Fruit fly (Drosophila melanogaster) whole organism, embryonic: ENCODE data around the gene HP5.
A peak's percentile ranks its signal among the peaks of the same experiment; 100 is the strongest.

Experiments
- C15 ChIP-seq: fragments of 200-800 bp; sonication (Bioruptor generic); IDR thresholded peaks from 3 replicates; pipeline ENCODE4 v1.3.6; 2022; ENCODE audit warnings: missing biosample characterization, missing genetic modification characterization
- CG10654 ChIP-seq: fragments of 200-800 bp; sonication (Bioruptor generic); optimal IDR thresholded peaks from 2 replicates; lab custom pipeline; 2016; ENCODE audit warnings: missing biosample characterization, missing genetic modification characterization
- CG12236 ChIP-seq: fragments of 200-800 bp; sonication (Bioruptor generic); optimal IDR thresholded peaks from 2 replicates; lab custom pipeline; 2016; ENCODE audit warnings: missing biosample characterization, missing genetic modification characterization
- CG13624 ChIP-seq: fragments of 200-800 bp; sonication (Bioruptor generic); optimal IDR thresholded peaks from 2 replicates; lab custom pipeline; 2016; ENCODE audit warnings: missing biosample characterization, missing genetic modification characterization
- CG17385 ChIP-seq: fragments of 200-800 bp; sonication (Bioruptor generic); optimal IDR thresholded peaks from 3 replicates; lab custom pipeline; 2018; ENCODE audit warnings: missing biosample characterization, mild to moderate bottlenecking, missing genetic modification characterization
- CG17612 ChIP-seq: fragments of 200-800 bp; sonication (Bioruptor generic); IDR thresholded peaks from 2 replicates; pipeline ENCODE4 v1.3.6; 2022; ENCODE audit warnings: missing biosample characterization, missing genetic modification characterization
- CG17829 ChIP-seq: fragments of 200-800 bp; optimal IDR thresholded peaks from 2 replicates; lab custom pipeline; 2019; ENCODE audit warnings: missing biosample characterization, mild to moderate bottlenecking, missing genetic modification characterization, moderate library complexity
- CG18011 ChIP-seq: fragments of 200-800 bp; sonication (Bioruptor generic); optimal IDR thresholded peaks from 2 replicates; lab custom pipeline; 2017; ENCODE audit warnings: missing biosample characterization, missing genetic modification characterization, mild to moderate bottlenecking, moderate library complexity, missing genotype
- CG18262 ChIP-seq: fragments of 200-800 bp; optimal IDR thresholded peaks from 3 replicates; lab custom pipeline; 2019; ENCODE audit warnings: missing biosample characterization, mild to moderate bottlenecking, missing genetic modification characterization, moderate library complexity
- CG18599 ChIP-seq: fragments of 200-800 bp; sonication (Bioruptor generic); optimal IDR thresholded peaks from 3 replicates; lab custom pipeline; 2017; ENCODE audit warnings: missing biosample characterization, missing genetic modification characterization, mild to moderate bottlenecking, moderate library complexity, missing genetic modification reagents
- CG18619 ChIP-seq: fragments of 200-800 bp; sonication (Bioruptor generic); optimal IDR thresholded peaks from 3 replicates; lab custom pipeline; 2017; ENCODE audit warnings: missing biosample characterization, mild to moderate bottlenecking, missing genetic modification characterization
- CG2120 ChIP-seq: fragments of 200-800 bp; sonication (Bioruptor generic); optimal IDR thresholded peaks from 3 replicates; lab custom pipeline; 2016; ENCODE audit warnings: missing biosample characterization, missing genetic modification characterization
- CG2129 ChIP-seq: fragments of 200-800 bp; sonication (Bioruptor generic); IDR thresholded peaks from 2 replicates; pipeline ENCODE4 v1.3.6; 2022; ENCODE audit warnings: missing biosample characterization, missing genetic modification characterization; ENCODE audit not compliant: partially characterized antibody
- CG2678 ChIP-seq: fragments of 200-800 bp; sonication (Bioruptor generic); optimal IDR thresholded peaks from 3 replicates; lab custom pipeline; 2019; ENCODE audit warnings: missing biosample characterization, mild to moderate bottlenecking, missing genetic modification characterization, moderate library complexity
- CG31441 ChIP-seq: fragments of 200-800 bp; sonication (Bioruptor generic); IDR thresholded peaks from 2 replicates; pipeline ENCODE4 v1.3.6; 2022; ENCODE audit warnings: missing biosample characterization, missing genetic modification characterization
- CG34422 ChIP-seq: fragments of 200-800 bp; sonication (Bioruptor generic); IDR thresholded peaks from 3 replicates; pipeline ENCODE4 v1.3.6; 2022; ENCODE audit warnings: missing biosample characterization, missing genetic modification characterization
- CG43689 ChIP-seq: fragments of 200-800 bp; sonication (Bioruptor generic); IDR thresholded peaks from 2 replicates; pipeline ENCODE4 v1.3.6; 2022; ENCODE audit warnings: missing biosample characterization, missing genetic modification characterization
- CG4820 ChIP-seq: fragments of 200-800 bp; sonication (Bioruptor generic); optimal IDR thresholded peaks from 3 replicates; lab custom pipeline; 2016; ENCODE audit warnings: missing biosample characterization, missing genetic modification characterization
- CG5180 ChIP-seq: fragments of 200-800 bp; sonication (Bioruptor generic); optimal IDR thresholded peaks from 3 replicates; lab custom pipeline; 2017; ENCODE audit warnings: missing biosample characterization, missing genetic modification characterization, mild to moderate bottlenecking, moderate library complexity, missing genetic modification reagents
- CG6813 ChIP-seq: fragments of 200-800 bp; sonication (Bioruptor generic); optimal IDR thresholded peaks from 2 replicates; lab custom pipeline; 2017; ENCODE audit warnings: missing biosample characterization, missing genetic modification characterization, mild to moderate bottlenecking, moderate library complexity, missing genetic modification reagents
- CG7271 ChIP-seq: fragments of 200-800 bp; sonication (Bioruptor generic); optimal IDR thresholded peaks from 2 replicates; lab custom pipeline; 2018; ENCODE audit warnings: missing biosample characterization, mild to moderate bottlenecking, missing genetic modification characterization, moderate library complexity
- CG8359 ChIP-seq: fragments of 200-800 bp; sonication (Bioruptor generic); optimal IDR thresholded peaks from 2 replicates; lab custom pipeline; 2017; ENCODE audit warnings: missing biosample characterization, mild to moderate bottlenecking, missing genetic modification characterization, borderline replicate concordance
- CG9932 ChIP-seq: fragments of 200-800 bp; sonication (Bioruptor generic); IDR thresholded peaks from 2 replicates; pipeline ENCODE4 v1.3.6; 2022; ENCODE audit warnings: missing biosample characterization, missing genetic modification characterization
- CoRest ChIP-seq: fragments of 200-800 bp; sonication (Bioruptor generic); optimal IDR thresholded peaks from 3 replicates; lab custom pipeline; 2018; ENCODE audit warnings: missing biosample characterization, mild to moderate bottlenecking, missing genetic modification characterization, moderate library complexity
- Eip74EF ChIP-seq, 2 experiments: fragments of 200-800 bp in 1 of 2; fragments of >200 bp in 1 of 2; sonication (Bioruptor generic) in 1 of 2; optimal IDR thresholded peaks; 2 replicates each; lab custom pipeline; 2017 to 2019; ENCODE audit warnings: missing biosample characterization in 2 of 2, missing genetic modification characterization in 2 of 2, mild to moderate bottlenecking in 1 of 2, moderate library complexity in 1 of 2
- Fer3 ChIP-seq: fragments of 200-800 bp; sonication (Bioruptor generic); optimal IDR thresholded peaks from 2 replicates; lab custom pipeline; 2018; ENCODE audit warnings: missing biosample characterization, mild to moderate bottlenecking, missing genetic modification characterization, moderate library complexity
- Ravus ChIP-seq: fragments of 200-800 bp; sonication (Bioruptor generic); IDR thresholded peaks from 2 replicates; pipeline ENCODE4 v1.3.6; 2022; ENCODE audit warnings: missing biosample characterization, missing genetic modification characterization
- abd-A ChIP-seq: fragments of 200-800 bp; sonication (Bioruptor generic); optimal IDR thresholded peaks from 3 replicates; lab custom pipeline; 2019; ENCODE audit warnings: missing biosample characterization, mild to moderate bottlenecking, missing genetic modification characterization, moderate library complexity
- amos ChIP-seq: fragments of 200-800 bp; sonication (Bioruptor generic); IDR thresholded peaks from 2 replicates; pipeline ENCODE4 v1.3.6; 2022; ENCODE audit warnings: missing biosample characterization, missing genetic modification characterization; ENCODE audit not compliant: partially characterized antibody
- ara ChIP-seq: fragments of 200-800 bp; sonication (Bioruptor generic); IDR thresholded peaks from 2 replicates; pipeline ENCODE4 v1.3.6; 2022; ENCODE audit warnings: missing biosample characterization, missing genetic modification characterization
- az2 ChIP-seq: fragments of 200-800 bp; sonication (Bioruptor generic); optimal IDR thresholded peaks from 3 replicates; lab custom pipeline; 2016; ENCODE audit warnings: missing biosample characterization, missing genetic modification characterization
- bsh ChIP-seq, 2 experiments: fragments of 200-800 bp; sonication (Bioruptor generic); optimal IDR thresholded peaks; 2 replicates each; lab custom pipeline; 2017 to 2018; ENCODE audit warnings: mild to moderate bottlenecking in 2 of 2, missing biosample characterization in 2 of 2, missing genetic modification characterization in 2 of 2, moderate library complexity in 1 of 2
- croc ChIP-seq: fragments of 200-800 bp; sonication (Bioruptor generic); conservative IDR thresholded peaks from 3 replicates; pipeline ENCODE4 v1.3.6; 2022; ENCODE audit warnings: missing biosample characterization, missing genetic modification characterization
- dati ChIP-seq: fragments of 200-800 bp; sonication (Bioruptor generic); IDR thresholded peaks from 2 replicates; pipeline ENCODE4 v1.3.6; 2022; ENCODE audit warnings: missing biosample characterization, missing genetic modification characterization
- dmrt11E ChIP-seq: fragments of 200-800 bp; sonication (Bioruptor generic); optimal IDR thresholded peaks from 3 replicates; lab custom pipeline; 2018; ENCODE audit warnings: missing biosample characterization, mild to moderate bottlenecking, missing genetic modification characterization, moderate library complexity
- dpn ChIP-seq, 2 experiments: fragments of 200-800 bp; sonication (Bioruptor generic); optimal IDR thresholded peaks; 3 replicates each; lab custom pipeline; 2016; ENCODE audit warnings: missing biosample characterization in 2 of 2, missing genetic modification characterization in 2 of 2
- esg ChIP-seq: fragments of 200-800 bp; sonication (Bioruptor generic); conservative IDR thresholded peaks from 2 replicates; pipeline ENCODE4 v1.3.6; 2022; ENCODE audit warnings: missing biosample characterization, missing genetic modification characterization
- gt ChIP-seq: fragments of 200-800 bp; sonication (Bioruptor generic); IDR thresholded peaks from 2 replicates; pipeline ENCODE4 v1.3.6; 2022; ENCODE audit warnings: missing biosample characterization, missing genetic modification characterization
- lmd ChIP-seq: fragments of 200-800 bp; sonication (Bioruptor generic); IDR thresholded peaks from 2 replicates; pipeline ENCODE4 v1.3.6; 2022; ENCODE audit warnings: missing biosample characterization, missing genetic modification characterization
- luna ChIP-seq: fragments of 200-800 bp; sonication (Bioruptor generic); optimal IDR thresholded peaks from 2 replicates; lab custom pipeline; 2016; ENCODE audit warnings: missing biosample characterization, missing genetic modification characterization
- mld ChIP-seq: fragments of 200-800 bp; sonication (Bioruptor generic); IDR thresholded peaks from 3 replicates; pipeline ENCODE4 v1.3.6; 2022; ENCODE audit warnings: missing biosample characterization, missing genetic modification characterization; ENCODE audit not compliant: partially characterized antibody
- nerfin-2 ChIP-seq: fragments of 200-800 bp; sonication (Bioruptor generic); IDR thresholded peaks from 2 replicates; pipeline ENCODE4 v1.3.6; 2022; ENCODE audit warnings: missing biosample characterization, missing genetic modification characterization; ENCODE audit not compliant: partially characterized antibody
- odd ChIP-seq: fragments of 200-800 bp; sonication (Bioruptor generic); optimal IDR thresholded peaks from 2 replicates; lab custom pipeline; 2017; ENCODE audit warnings: missing biosample characterization, mild to moderate bottlenecking, missing genetic modification characterization
- psq ChIP-seq: fragments of 200-800 bp; sonication (Bioruptor generic); optimal IDR thresholded peaks from 2 replicates; lab custom pipeline; 2017; ENCODE audit warnings: missing biosample characterization, missing genetic modification characterization
- sc ChIP-seq, 3 experiments: fragments of >200 bp in 2 of 3; fragments of 200-800 bp in 1 of 3; sonication (Bioruptor generic) in 1 of 3; optimal IDR thresholded peaks; 2 replicates in 2 of 3; 3 replicates in 1 of 3; lab custom pipeline; 2017; ENCODE audit warnings: mild to moderate bottlenecking in 1 of 3, missing biosample characterization in 1 of 3, missing genetic modification characterization in 1 of 3, missing genetic modification reagents in 1 of 3
- scrt ChIP-seq: fragments of 200-800 bp; sonication (Bioruptor generic); optimal IDR thresholded peaks from 2 replicates; lab custom pipeline; 2018; ENCODE audit warnings: missing biosample characterization, mild to moderate bottlenecking, missing genetic modification characterization, moderate library complexity
- stwl ChIP-seq: fragments of 200-800 bp; sonication (Bioruptor generic); optimal IDR thresholded peaks from 3 replicates; lab custom pipeline; 2018; ENCODE audit warnings: missing biosample characterization, mild to moderate bottlenecking, missing genetic modification characterization, moderate library complexity
- tap ChIP-seq: fragments of 200-800 bp; optimal IDR thresholded peaks from 3 replicates; lab custom pipeline; 2019; ENCODE audit warnings: missing biosample characterization, mild to moderate bottlenecking, missing genetic modification characterization, moderate library complexity
- ttk ChIP-seq: fragments of 200-800 bp; sonication (Bioruptor generic); IDR thresholded peaks from 2 replicates; pipeline ENCODE4 v2.1.2; 2022; ENCODE audit warnings: missing biosample characterization, missing genetic modification characterization

Gene HP5

DNA sequence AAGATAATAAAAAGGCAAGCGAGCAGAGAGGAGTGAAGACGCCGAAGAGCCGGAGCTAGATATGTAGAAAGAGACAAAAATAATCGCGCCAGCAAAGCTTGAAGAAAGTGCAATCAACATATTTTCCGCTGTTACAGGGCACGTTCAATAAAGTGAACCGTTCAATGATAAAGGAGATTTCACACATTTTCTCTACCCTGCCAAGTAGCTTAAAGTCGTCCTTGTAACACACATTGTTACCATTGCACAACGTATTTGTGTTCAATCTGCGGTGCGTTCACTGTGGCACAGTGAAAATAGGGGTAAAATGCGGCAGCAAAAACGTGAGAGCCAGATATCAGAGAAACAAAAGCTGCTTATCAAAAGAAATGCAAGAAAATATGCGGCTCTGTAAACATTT is 44.9 kb downstream of the HP5 start (continued):
- TF ChIP-seq lmd (GFP tag; lab: Robert Waterston, UW) (peak; percentile 51), tap (no peak), CG5180 (GFP tag; lab: Kevin White, UChicago) (no peak), CG34422 (GFP tag; lab: Robert Waterston, UW) (no peak), luna (no peak), dpn (GFP tag; optimal IDR thresholded peaks at IDR 0.05; lab: Kevin White, UChicago) (peak; percentile 33 to 57), scrt (GFP tag; lab: Kevin White, UChicago) (no peak), CG8359 (GFP tag; lab: Kevin White, UChicago) (peak; percentile 16), az2 (GFP tag; lab: Kevin White, UChicago) (peak; percentile 57), CoRest (tag; lab: Kevin White, UChicago) (no peak), ttk (GFP tag; lab: Robert Waterston, UW) (no peak), CG2678 (peak; percentile 47), C15 (GFP tag; lab: Robert Waterston, UW) (no peak), sc (optimal IDR thresholded peaks at IDR 0.05; lab: Kevin White, UChicago) (no peak), sc (GFP tag; optimal IDR thresholded peaks at IDR 0.05; lab: Kevin White, UChicago) (no peak), gt (no peak), CG2120 (peak; percentile 14), CG12236 (no peak), CG17612 (no peak), amos (GFP tag; lab: Robert Waterston, UW) (no peak), Eip74EF (GFP tag; optimal IDR thresholded peaks at IDR 0.05; lab: Kevin White, UChicago) (no peak), psq (no peak), CG18262 (tag; lab: Kevin White, UChicago) (peak; percentile 46), CG13624 (no peak), CG6813 (no peak), CG18599 (peak; percentile 33), CG18011 (GFP tag; lab: Kevin White, UChicago) (no peak), CG43689 (GFP tag; lab: Robert Waterston, UW) (no peak), CG9932 (GFP tag; lab: Robert Waterston, UW) (peak; percentile 15; the same call in 1 of the 2 replicates), bsh (GFP tag; optimal IDR thresholded peaks at IDR 0.05; lab: Kevin White, UChicago) (peak in 1 of 2 experiments; percentile 71), CG18619 (GFP tag; lab: Kevin White, UChicago) (no peak), CG31441 (GFP tag; lab: Robert Waterston, UW) (no peak), croc (GFP tag; lab: Robert Waterston, UW) (no peak; the same call in 2 of the 3 replicates), CG17829 (peak; percentile 24), CG4820 (GFP tag; lab: Kevin White, UChicago) (peak; percentile 32), nerfin-2 (GFP tag; lab: Robert Waterston, UW) (no peak), Ravus (GFP tag; lab: Robert Waterston, UW) (no peak), dmrt11E (tag; lab: Kevin White, UChicago) (no peak), CG17385 (GFP tag; lab: Kevin White, UChicago) (peak; percentile 29), odd (GFP tag; lab: Kevin White, UChicago) (no peak), Fer3 (tag; lab: Kevin White, UChicago) (no peak), CG2129 (GFP tag; lab: Robert Waterston, UW) (no peak), abd-A (tag; lab: Kevin White, UChicago) (no peak), stwl (tag; lab: Kevin White, UChicago) (no peak), CG10654 (GFP tag; lab: Kevin White, UChicago) (peak; percentile 36), CG7271 (tag; lab: Kevin White, UChicago) (no peak), esg (GFP tag; lab: Robert Waterston, UW) (0 out of 2 replicates have a peak, but pooled peaks have one; percentile 13), mld (GFP tag; lab: Robert Waterston, UW) (no peak), dati (no peak), ara (GFP tag; lab: Robert Waterston, UW) (peak; percentile 56; the same call in 1 of the 2 replicates)
